Worm (Caenorhabditis elegans) whole organism, mixed stage, embryonic: Measurements from ENCODE around the gene B0563.5.

Experiments
- blmp-1 ChIP-seq: fragments of 150-350 bp; optimal IDR thresholded peaks from 2 replicates; lab custom pipeline; 2014; ENCODE audit warnings: missing biosample characterization, missing genetic modification characterization
- ceh-83 ChIP-seq: fragments of 200-800 bp; sonication (Bioruptor generic); optimal IDR thresholded peaks from 2 replicates; lab custom pipeline; 2018; ENCODE audit warnings: mild to moderate bottlenecking, missing genetic modification characterization, missing compliant biosample characterization
- lsy-2 ChIP-seq: fragments of 150-350 bp; optimal IDR thresholded peaks from 2 replicates; lab custom pipeline; 2014; ENCODE audit warnings: missing biosample characterization, missing genetic modification characterization
- mab-5 ChIP-seq: fragments of 150-350 bp; optimal IDR thresholded peaks from 2 replicates; lab custom pipeline; 2014; ENCODE audit warnings: missing biosample characterization, missing genetic modification characterization
- nhr-2 ChIP-seq: fragments of 150-350 bp; optimal IDR thresholded peaks from 2 replicates; lab custom pipeline; 2014; ENCODE audit warnings: missing biosample characterization, missing genetic modification characterization
- nhr-237 ChIP-seq: fragments of 150-350 bp; optimal IDR thresholded peaks from 2 replicates; lab custom pipeline; 2014; ENCODE audit warnings: missing biosample characterization, missing genetic modification characterization
- nhr-76 ChIP-seq: sonication (generic microtip); optimal IDR thresholded peaks from 2 replicates; lab custom pipeline; 2017; ENCODE audit warnings: missing biosample characterization, missing genetic modification characterization
- snpc-4 ChIP-seq: fragments of 150-350 bp; optimal IDR thresholded peaks from 2 replicates; lab custom pipeline; 2014; ENCODE audit warnings: missing biosample characterization, missing genetic modification characterization
- unc-39 ChIP-seq: fragments of 150-350 bp; optimal IDR thresholded peaks from 2 replicates; lab custom pipeline; 2014; ENCODE audit warnings: missing biosample characterization, missing genetic modification characterization
- unc-62 ChIP-seq: fragments of 150-350 bp; optimal IDR thresholded peaks from 2 replicates; lab custom pipeline; 2014; ENCODE audit warnings: missing biosample characterization, missing genetic modification reagents, missing genetic modification characterization
- ztf-11 ChIP-seq: fragments of 150-350 bp; optimal IDR thresholded peaks from 2 replicates; lab custom pipeline; 2014; ENCODE audit warnings: missing biosample characterization, missing genetic modification characterization

DNA sequence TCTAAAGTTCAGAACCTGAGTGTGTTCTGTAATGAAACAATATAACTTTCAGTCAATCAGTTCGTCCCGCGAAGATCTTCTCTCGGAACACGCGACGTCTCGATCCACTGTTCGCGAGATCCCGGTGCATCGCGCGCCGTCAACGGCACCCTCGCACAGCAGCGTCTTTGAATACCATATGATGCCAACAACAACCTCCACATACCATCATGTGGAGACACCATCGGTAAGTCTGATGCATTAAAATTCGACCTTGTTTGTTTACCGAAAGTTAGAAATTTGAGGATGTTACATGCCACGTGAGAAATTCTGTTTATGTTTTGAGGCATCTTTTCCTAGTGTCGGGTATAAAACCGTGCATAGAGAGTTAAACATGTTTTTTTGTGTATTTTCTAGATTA, 42.4 kb upstream of the B0563.5 start:
- TF ChIP-seq unc-39: no peak
- no peak for TF ChIP-seq blmp-1 (tag; lab: Kevin White, UChicago)
- no peak for TF ChIP-seq snpc-4 (tag; lab: Kevin White, UChicago)
- no peak for TF ChIP-seq lsy-2 (tag; lab: Kevin White, UChicago)
- no peak for TF ChIP-seq nhr-76 (tag; lab: Kevin White, UChicago)
- no peak for TF ChIP-seq nhr-2 (tag; lab: Kevin White, UChicago)
- TF ChIP-seq nhr-237 (tag; lab: Kevin White, UChicago): no peak
- no peak for TF ChIP-seq mab-5 (tag; lab: Kevin White, UChicago)
- TF ChIP-seq unc-62 (GFP tag; lab: Kevin White, UChicago): no peak
- no peak for TF ChIP-seq ceh-83 (GFP tag; lab: Kevin White, UChicago)
- no peak for TF ChIP-seq ztf-11 (tag; lab: Kevin White, UChicago)
